Worm (Caenorhabditis elegans): ENCODE measurements around the gene lrx-1.
A peak's percentile ranks its signal among the peaks of the same experiment; 100 is the strongest.

lrx-1 gene

DNA sequence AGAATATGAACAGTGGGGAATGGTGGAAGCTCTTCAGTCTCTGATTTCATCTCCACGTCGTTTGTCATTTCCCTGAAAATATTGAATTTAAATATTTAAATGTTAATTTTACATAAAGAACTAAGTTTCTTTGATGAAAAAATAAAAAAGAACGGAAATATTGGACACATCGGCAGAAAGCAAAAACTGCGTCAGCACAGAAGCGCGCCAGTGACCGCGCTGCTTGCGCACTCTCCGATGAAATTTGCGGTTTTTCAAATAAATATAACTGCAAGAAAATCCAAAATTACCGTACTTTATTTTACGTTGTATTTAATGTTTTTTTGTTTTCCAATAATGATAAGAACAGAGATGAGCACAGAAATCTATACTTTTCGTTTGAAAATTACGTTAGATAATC lies 39.2 kb downstream of the lrx-1 start, which contains the start of the genes srpa-68 and srh-16 (continued):
- TF ChIP-seq Y75B8A.6 (GFP tag; IDR thresholded peaks at IDR 0.05) = no peak
- no peak for TF ChIP-seq lim-7 (GFP tag; IDR thresholded peaks at IDR 0.05)
- peak; percentile 72 for TF ChIP-seq nhr-28 (tag; optimal IDR thresholded peaks at IDR 0.05)
- 0 out of 2 replicates have a peak, but pooled peaks have one; percentile 17 for TF ChIP-seq daf-19 (GFP tag; conservative IDR thresholded peaks at IDR 0.05)
- TF ChIP-seq nhr-102 (tag; optimal IDR thresholded peaks at IDR 0.05) = peak; percentile 93
- TF ChIP-seq lin-13 (GFP tag; optimal IDR thresholded peaks at IDR 0.05) = peak; percentile 74
- TF ChIP-seq vab-7 (GFP tag; IDR thresholded peaks at IDR 0.05) = no peak
- peak; percentile 80 for TF ChIP-seq hlh-30 (tag; optimal IDR thresholded peaks at IDR 0.05; ENCODE audit: insufficient read depth)
- no peak for TF ChIP-seq R02D3.7 (tag; optimal IDR thresholded peaks at IDR 0.05)
- no peak for TF ChIP-seq mxl-3 (GFP tag; optimal IDR thresholded peaks at IDR 0.05)
- TF ChIP-seq egl-27 (tag; optimal IDR thresholded peaks at IDR 0.05) = no peak
- TF ChIP-seq aha-1 (tag) = peak; percentile 97
- TF ChIP-seq hmg-1.1 (GFP tag; IDR thresholded peaks at IDR 0.05) = peak; percentile 86
- peak; percentile 69 for TF ChIP-seq F49E8.2 (tag; optimal IDR thresholded peaks at IDR 0.05; ENCODE audit: borderline replicate concordance)
- TF ChIP-seq mdt-29 (GFP tag; IDR thresholded peaks at IDR 0.05) = 0 out of 2 replicates have a peak, but pooled peaks have one; percentile 26
- TF ChIP-seq nhr-76 (tag; optimal IDR thresholded peaks at IDR 0.05) = peak; percentile 14
- TF ChIP-seq Y48G9A.11 (GFP tag; IDR thresholded peaks at IDR 0.05) = peak; percentile 86
- peak; percentile 67 for TF ChIP-seq ctbp-1 (GFP tag; IDR thresholded peaks at IDR 0.05)
- peak; percentile 88 for TF ChIP-seq dve-1 (tag; optimal IDR thresholded peaks at IDR 0.05; ENCODE audit: insufficient read depth)
- TF ChIP-seq nhr-6 (tag; optimal IDR thresholded peaks at IDR 0.05) = peak; percentile 97
- TF ChIP-seq arid-1 (GFP tag; conservative IDR thresholded peaks at IDR 0.05) = peak; percentile 88
- TF ChIP-seq nhr-77 (tag; optimal IDR thresholded peaks at IDR 0.05) = peak; percentile 37
- TF ChIP-seq mdl-1 (tag; optimal IDR thresholded peaks at IDR 0.05) = peak in 1 of 2 experiments; percentile 8
- peak; percentile 33 to 50 for TF ChIP-seq daf-16 (GFP tag; optimal IDR thresholded peaks at IDR 0.05)
- TF ChIP-seq daf-16 (tag; optimal IDR thresholded peaks at IDR 0.05) = peak; percentile 60
- peak; percentile 36 for TF ChIP-seq lir-3 (tag; optimal IDR thresholded peaks at IDR 0.05)
- peak; percentile 80 for TF ChIP-seq hlh-11 (tag; optimal IDR thresholded peaks at IDR 0.05)
- no peak for TF ChIP-seq unc-39 (tag; optimal IDR thresholded peaks at IDR 0.05)
- peak; percentile 81 for TF ChIP-seq spr-1 (tag; optimal IDR thresholded peaks at IDR 0.05)
- peak; percentile 57 for TF ChIP-seq jun-1 (tag; optimal IDR thresholded peaks at IDR 0.05)
- TF ChIP-seq dpl-1 (GFP tag; optimal IDR thresholded peaks at IDR 0.05) = peak; percentile 99
- peak; percentile 59 for TF ChIP-seq unc-130 (GFP tag; optimal IDR thresholded peaks at IDR 0.05)
- TF ChIP-seq ceh-20 (GFP tag; IDR thresholded peaks at IDR 0.05) = peak; percentile 87
- TF ChIP-seq nhr-10 (tag; optimal IDR thresholded peaks at IDR 0.05) = no peak
- TF ChIP-seq set-16 (GFP tag; IDR thresholded peaks at IDR 0.05) = no peak
- TF ChIP-seq zfp-3 (GFP tag; conservative IDR thresholded peaks at IDR 0.05) = no peak
- TF ChIP-seq D1046.2 (GFP tag; IDR thresholded peaks at IDR 0.05) = 0 out of 2 replicates have a peak, but pooled peaks have one; percentile 67
- peak; percentile 74 for TF ChIP-seq ztf-7 (tag; optimal IDR thresholded peaks at IDR 0.05)
- no peak for TF ChIP-seq lin-39 (tag; optimal IDR thresholded peaks at IDR 0.05)
- TF ChIP-seq dmd-9 (GFP tag; IDR thresholded peaks at IDR 0.05) = no peak
- peak in 1 of 2 experiments; percentile 44 for TF ChIP-seq hif-1 (tag; optimal IDR thresholded peaks at IDR 0.05)
- 0 out of 2 replicates have a peak, but pooled peaks have one; percentile 44 for TF ChIP-seq nhr-42 (GFP tag; IDR thresholded peaks at IDR 0.05)

DNA sequence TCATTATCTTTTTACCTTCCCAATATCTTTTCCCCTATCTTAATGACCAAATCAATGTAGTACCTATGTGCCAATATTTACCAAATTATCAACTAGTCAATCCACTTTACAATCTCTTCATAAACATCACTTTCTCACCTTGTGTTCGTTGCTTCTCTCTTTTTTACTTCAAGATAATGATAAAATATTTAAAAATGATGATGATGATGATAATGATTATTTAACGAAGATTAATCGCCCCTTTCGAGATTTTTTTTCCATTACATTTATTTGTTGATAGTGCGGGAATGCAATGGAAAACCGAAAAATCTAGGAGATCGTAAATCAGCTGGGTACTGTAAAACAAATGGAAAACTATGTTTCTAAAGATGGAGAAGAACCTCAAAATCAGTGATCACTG lies 41.7 kb downstream of the lrx-1 start:
- TF ChIP-seq Y75B8A.6 (GFP tag; IDR thresholded peaks at IDR 0.05) = no peak
- no peak for TF ChIP-seq aly-2 (tag; optimal IDR thresholded peaks at IDR 0.05)
- no peak for TF ChIP-seq ztf-7 (tag; optimal IDR thresholded peaks at IDR 0.05)
- 0 out of 2 replicates have a peak, but pooled peaks have one; percentile 26 for TF ChIP-seq tra-1 (GFP tag; IDR thresholded peaks at IDR 0.05)
- TF ChIP-seq cey-2 (tag; optimal IDR thresholded peaks at IDR 0.05; ENCODE audit: borderline replicate concordance, insufficient read depth) = no peak
- peak in 1 of 2 experiments; percentile 79 for TF ChIP-seq unc-62 (GFP tag; optimal IDR thresholded peaks at IDR 0.05 in 1 of 2)
- no peak for TF ChIP-seq unc-62 (tag; optimal IDR thresholded peaks at IDR 0.05)
- peak; percentile 34; the same call in 1 of the 2 replicates for TF ChIP-seq ceh-20 (GFP tag; IDR thresholded peaks at IDR 0.05)
- TF ChIP-seq nhr-28 (tag; optimal IDR thresholded peaks at IDR 0.05) = peak; percentile 32
- TF ChIP-seq gei-8 (GFP tag; optimal IDR thresholded peaks at IDR 0.05) = no peak
- TF ChIP-seq dpl-1 (GFP tag; optimal IDR thresholded peaks at IDR 0.05) = no peak
- TF ChIP-seq lin-29 (GFP tag; IDR thresholded peaks at IDR 0.05) = no peak
